Fruit fly (Drosophila melanogaster): ENCODE results near the gene CG5506.

DNA sequence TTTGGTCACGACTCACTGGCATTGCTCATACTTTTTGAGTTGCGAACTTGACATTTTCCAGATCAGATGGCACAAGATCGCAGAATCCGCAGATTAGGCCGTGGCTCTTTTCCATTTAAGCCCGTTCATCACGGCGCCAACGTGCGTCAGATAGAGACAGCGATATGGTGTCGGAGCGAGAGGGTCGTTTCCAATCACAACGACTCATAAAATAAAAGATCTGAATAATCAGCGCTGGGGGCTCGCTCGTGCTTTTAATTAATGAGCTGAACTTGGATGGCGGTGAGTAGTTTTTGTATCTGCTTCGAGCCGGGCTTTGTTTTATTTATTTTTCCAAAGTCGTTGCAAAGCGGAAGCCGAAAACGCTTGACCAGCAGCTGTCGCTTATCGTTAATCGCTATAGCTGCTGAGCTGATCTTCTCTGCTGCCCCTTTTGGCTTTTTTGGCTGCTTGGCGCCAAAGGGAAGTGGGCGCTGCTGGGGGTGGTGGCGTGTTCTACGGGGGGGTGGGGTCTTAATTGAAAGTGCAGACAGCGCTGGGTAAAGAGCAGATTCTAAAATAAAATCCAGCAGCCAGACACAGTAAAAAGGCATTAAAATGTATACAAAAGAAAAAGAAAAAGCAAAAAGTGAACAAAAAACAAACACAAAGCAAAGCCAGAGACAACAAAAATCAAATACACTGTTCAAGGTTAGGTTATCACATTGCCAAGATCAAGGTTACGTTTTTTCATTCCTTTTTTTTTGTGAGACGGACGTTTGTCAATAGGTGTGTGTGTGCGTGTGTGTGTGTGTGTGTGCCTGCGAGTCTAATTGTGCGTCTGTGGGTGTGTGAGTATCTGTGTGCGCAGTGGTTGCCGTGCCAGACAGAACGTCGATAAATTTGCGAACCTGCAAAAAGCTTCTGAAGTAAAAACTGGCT, 38.3 kb upstream of the CG5506 start:
- TF ChIP-seq CG10348 (GFP tag; IDR thresholded peaks at IDR 0.05) (no peak), gl (tag; optimal IDR thresholded peaks at IDR 0.05) (no peak), CG14655 (GFP tag; optimal IDR thresholded peaks at IDR 0.05) (no peak), EcR (GFP tag; optimal IDR thresholded peaks at IDR 0.05) (peak; percentile 31), CG4496 (GFP tag; IDR thresholded peaks at IDR 0.05) (no peak), CG9948 (tag; optimal IDR thresholded peaks at IDR 0.05) (no peak), Pif1A (GFP tag; optimal IDR thresholded peaks at IDR 0.05) (no peak), D1 (tag; optimal IDR thresholded peaks at IDR 0.05) (no peak), CG13204 (GFP tag; optimal IDR thresholded peaks at IDR 0.05) (no peak)
